Fruit fly (Drosophila melanogaster) ovary, adult (tissue): ENCODE measurements around the gene unc-119.

Source experiments
- CG17801 ChIP-seq: fragments of 200-800 bp; optimal IDR thresholded peaks from 2 replicates; lab custom pipeline; 2019; ENCODE audit warnings: missing biosample characterization, mild to moderate bottlenecking, missing genetic modification characterization, moderate library complexity; ENCODE audit not compliant: partially characterized antibody

Gene unc-119

DNA sequence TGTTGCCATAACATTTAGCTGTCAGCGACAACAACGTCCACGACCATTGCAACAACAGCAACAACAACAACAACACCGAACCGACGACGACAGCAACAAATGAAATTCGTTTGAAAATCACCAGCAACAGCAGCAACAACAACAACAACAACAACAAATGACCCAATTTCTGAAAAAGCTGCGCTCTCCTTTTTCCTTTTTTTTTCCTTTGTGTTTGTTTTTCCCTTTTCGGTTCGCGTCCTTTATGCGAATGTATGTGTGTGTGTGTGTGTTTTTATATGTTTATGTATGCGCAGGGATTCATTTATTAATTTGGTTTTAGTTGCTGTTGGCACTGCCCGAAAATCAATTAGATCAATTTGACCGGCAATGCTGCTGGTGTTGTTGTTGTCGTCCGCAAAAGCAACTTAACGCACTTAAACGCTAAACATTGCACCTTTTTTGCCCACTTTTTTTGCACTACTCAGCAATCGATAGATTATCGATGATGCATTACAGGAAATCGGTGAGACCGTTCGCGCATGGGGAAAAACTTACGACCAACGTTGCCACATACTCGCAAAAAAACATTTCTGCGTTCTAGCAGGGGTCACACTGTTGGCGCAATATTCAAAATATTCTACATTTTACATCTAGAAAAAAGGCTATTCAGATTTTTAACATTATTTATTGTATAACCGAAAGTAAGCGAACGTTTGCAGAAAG, at the start of gene unc-119:
Gene unc-119, minus strand, starts transcription at position 488 of the 705 bp plus-strand sequence.
- TF ChIP-seq CG17801, result peak; percentile 7

DNA sequence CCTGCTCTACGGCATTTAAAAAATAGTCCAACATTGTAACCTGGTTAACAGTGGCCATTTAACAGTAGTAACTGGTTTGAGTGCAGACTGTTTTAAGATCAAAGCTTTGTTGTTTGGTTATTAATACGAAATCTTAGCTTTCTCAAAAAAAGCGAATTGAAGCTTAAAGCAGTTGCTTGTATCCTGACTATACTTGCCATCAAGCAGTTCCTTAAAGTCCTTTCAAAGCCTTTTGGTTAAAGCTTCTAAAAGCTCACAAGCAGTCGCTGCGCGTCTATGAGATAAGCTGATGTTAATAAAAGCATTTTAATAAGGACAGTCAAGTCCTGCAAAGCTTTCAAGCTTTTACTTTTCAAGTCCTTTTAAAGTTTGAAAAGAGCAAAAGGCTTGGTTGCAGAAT, 49.6 kb upstream of the unc-119 start:
- TF ChIP-seq CG17801, result no peak

DNA sequence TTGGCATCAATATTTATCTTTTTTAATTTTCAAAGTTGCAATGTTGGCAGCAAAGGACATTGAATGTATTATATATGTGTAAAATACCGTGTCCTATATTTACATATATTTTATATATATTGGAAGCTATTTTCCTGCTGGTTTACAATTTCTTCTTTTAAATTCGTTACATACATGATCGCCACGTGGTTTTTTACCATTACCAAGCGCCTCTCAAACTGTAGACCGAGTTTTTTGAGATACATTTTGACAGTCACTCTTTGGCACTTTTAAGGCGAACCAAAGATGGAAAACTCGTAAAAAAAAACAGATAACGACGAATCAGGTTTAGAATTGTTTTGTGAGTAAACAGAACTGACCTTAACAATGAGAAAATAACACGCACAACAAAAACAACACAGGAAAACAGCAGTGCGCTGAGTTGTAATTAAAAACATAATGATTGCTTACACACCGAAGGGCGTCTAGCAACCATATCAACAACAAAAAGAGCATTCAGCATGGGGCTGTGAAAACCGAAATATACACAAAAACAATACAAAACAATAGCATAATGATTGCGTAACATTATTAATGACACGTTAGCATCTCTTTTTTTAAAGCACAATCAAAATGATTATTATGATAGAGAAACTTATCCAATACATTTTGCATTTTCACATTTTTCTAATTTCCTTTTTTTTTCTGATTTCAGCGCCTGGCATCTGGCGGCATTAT, 48.7 kb upstream of the unc-119 start:
- no peak for TF ChIP-seq CG17801

DNA sequence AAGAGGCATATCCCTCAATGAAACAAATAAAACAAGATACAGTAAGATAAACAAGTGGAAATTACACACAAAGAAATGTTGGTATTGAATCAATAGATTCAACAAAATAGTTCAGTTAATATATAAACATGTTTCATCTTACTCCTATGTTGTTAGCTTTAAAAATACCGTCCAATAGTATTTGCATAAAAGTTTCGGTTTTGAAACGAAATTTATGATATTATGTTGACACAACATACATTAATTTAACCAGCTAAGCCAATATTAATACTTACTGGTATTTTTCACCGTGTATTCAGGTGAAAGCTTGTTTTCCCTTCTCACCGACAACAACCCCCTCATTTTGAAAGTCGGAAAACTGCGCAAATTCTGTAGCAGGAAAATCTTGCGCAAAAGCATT, 47.4 kb upstream of the unc-119 start:
- TF ChIP-seq CG17801, result no peak

DNA sequence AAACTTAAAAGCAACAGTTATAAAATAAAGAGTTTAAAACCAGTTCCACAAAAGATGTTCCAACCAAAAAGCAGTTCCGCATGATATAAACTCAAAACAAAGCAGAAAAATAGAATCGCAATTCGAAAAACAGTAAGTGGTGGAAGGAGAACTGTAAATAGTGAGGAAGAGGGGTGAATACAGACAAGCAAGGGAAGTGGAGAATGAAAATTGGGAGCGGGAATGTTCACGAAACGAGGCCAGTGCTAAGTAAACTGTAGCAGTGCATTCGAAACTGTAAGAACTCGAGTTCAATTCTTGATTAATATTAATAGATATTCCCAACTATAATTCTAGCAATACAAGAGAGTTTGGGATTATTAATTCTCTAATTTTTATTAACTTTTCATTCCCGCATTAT, 46.9 kb upstream of the unc-119 start:
- no peak for TF ChIP-seq CG17801

DNA sequence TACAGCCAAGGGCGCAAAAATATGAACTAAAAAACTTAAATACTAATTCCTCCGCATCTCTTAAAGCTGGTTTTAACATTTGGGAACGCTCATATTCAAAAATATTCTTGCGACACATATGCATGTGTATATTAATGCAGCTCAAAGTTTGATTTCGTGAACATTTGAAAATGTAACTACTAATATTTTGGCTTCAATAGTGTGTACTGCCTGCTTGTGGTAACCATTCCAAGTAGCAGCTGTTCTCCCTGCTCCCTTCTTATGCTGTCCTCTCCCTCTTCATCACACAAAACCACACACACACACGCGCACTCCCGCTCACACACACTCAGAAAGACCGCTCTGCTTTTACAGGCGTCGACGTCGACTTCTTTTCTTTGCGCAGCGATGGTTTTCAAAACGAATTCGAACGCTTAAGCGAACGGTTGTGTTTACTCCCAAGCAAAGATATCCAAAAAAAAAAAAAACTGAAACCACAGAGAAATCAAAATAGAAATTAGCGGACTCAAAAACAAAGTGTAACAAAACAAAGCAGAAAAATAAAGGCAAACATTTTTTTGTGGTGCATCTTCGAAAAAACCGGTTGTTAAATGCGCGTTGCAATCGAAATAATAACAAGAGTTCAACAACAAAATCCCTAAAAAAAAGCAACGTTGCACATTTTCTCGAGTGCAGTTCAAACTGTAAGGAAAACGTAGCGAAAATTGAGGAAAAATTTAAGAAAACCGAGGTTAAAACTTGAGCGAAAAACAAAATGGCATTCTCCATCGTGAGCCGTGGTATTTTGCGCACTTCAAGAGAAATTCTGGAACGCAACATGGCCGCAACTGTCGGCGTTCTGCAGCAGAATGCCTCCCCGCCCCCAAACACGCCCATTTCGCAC, 46.1 kb upstream of the unc-119 start, which contains the start of gene CBP:
Gene CBP, plus strand, starts transcription at position 391 of the 883 bp plus-strand sequence.
- peak; percentile 84 for TF ChIP-seq CG17801

DNA sequence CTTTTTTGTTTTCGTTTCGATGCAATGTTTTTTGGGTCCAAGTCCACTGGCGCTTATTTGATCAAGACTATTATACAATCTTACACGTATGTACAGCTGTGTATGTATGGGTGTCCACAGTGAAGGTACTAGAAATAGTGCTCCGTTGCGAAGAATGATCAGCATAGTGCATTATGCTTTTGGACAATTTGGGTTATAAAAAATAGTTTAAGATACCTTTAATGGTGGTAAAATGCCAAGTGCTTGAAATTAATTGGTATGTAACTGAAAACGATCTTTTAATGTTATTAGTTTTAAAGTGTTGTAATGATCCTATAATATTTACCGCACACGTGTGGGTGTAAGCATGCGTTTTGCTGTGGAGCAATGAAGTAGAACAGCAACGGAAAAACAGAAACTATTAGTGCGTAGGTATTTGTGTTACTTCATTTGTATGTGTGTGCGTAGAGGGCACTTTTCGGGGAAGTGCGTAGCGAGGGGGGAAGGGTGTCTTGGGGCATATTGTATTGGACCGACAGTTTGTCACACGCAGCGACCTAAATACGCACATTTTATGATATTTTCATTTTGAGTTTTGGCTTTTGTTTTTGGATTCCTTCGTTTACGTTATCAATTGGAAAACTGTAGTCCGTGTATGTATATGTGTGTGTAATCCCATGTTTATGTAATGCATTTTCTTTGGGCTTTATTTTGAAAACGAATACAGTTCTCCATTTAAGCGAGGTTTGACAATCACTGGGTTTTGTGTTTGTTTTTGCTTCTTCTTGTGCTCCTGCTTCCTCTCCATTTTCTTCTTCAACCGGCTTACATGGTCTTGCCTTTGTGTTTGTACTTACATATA, 45.2 kb upstream of the unc-119 start:
- TF ChIP-seq CG17801, result peak; percentile 57

DNA sequence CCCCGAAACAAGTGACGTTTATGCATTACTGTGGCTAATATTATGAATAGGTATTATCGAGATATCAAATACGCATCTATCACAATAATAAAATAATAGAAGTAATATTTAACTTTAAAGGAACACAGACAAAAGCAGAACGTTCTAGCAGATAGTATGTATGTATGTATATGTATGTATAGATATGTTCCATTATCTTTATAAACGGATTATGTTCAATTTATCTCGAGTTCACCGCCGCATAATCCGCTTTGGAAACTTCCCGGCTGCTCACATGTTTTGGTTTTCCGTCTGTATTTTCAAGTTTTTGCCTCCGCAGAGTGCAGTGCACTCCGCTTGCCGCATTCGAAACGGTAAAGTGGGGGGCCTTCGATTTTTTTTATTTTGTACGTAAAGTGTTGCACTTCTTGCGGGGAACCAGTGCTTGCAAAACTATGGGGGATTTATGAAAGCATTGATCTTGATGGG, 44.5 kb upstream of the unc-119 start:
- TF ChIP-seq CG17801, result no peak

DNA sequence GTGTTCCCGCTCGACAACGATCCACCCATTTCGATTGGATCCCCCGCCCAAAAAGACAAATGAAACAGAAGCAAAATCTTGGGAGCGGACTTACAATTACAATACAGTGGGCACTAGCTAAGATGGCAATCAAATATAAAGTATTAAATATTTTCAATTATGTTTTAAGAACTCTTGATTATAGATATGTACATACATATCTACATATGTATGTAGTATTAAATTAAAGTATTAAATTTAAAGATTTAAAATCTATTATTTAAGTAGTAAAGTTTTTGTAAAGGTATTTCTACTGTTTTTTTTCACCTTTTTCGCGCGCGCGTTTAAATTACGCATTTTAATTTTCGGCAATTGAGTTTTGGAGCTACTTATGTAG, 43.7 kb upstream of the unc-119 start:
- TF ChIP-seq CG17801, result peak; percentile 83

DNA sequence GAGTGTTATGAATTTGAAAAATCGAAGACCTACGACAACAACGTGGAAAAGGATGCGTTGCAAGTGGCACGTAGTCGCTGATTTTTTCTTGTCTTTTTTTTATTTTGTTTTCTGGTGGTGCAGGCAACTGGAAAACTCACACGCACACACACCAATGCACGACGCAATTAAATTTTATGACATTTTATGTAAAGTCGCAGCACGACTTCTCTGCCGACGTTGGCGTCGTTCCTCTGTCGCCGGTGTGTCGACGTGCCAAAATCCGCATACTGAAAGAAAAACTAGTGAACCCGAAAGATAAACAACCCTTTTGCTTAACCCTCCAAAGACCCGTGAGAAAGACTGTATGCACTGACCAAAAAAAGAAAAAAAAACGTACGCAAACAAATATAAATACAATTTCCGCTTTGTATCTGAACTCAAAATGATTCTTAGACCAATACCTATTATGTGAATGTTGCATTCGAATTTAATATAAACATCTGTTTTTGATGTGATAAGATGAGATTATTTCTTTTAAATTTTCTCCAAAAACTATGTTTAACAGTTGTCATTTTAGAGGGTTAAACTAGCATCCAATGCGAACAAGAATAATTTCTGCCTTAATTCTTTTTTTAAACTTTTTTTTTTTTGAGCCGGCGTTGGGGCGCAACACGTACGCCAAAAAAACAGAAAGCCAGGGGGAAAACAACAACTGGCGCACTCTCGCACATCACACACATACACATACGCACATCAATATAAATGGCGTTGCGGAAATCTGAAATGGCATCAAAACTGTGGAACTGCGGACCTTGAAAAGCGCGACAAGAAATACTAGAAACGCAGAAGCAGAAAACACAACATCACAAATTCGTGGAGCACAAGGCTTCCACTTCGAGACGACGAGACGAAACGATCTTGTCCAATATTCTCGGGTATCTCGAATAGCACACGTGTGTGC, 43.0 kb upstream of the unc-119 start:
- TF ChIP-seq CG17801, result peak; percentile 32

DNA sequence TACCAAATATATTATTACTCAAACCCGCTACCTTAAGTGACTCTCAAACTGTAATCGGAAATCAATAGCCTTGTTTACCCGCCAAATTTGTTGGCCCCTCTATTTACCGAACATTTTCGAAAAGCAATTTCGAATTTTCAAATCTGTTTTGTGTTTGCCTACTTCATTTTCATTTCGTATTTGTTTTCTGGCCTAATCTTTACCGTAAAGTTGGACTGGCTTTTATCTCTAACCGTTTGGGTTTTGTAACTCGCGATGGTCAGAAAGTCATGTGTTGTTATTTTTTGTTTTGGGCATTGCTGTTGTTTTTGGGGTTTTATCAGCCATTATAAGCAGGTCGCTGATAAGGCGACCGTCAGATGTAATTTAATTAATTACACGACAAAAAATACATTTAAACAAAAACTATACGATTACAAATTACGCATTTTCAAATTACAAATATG, 42.2 kb upstream of the unc-119 start:
- TF ChIP-seq CG17801, result no peak

DNA sequence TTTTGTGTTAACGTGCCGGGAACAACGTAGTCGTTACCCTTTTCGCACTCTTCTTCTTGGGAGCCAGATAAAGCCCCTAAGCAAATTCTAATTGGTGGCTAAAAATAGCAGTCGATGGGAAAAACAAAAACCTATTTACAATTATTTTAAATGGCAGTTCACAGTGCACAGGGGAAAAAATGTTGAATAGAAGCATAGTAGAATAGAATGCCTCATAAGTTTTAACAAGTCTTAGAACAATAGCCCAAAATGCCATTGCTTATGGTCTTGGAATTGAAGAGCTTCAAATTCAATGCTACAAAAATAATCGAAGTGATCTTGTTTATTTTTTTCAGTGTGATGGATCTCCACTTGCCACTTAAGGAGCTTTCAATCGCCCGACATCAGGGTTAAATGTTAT, 41.4 kb upstream of the unc-119 start:
- TF ChIP-seq CG17801, result no peak

DNA sequence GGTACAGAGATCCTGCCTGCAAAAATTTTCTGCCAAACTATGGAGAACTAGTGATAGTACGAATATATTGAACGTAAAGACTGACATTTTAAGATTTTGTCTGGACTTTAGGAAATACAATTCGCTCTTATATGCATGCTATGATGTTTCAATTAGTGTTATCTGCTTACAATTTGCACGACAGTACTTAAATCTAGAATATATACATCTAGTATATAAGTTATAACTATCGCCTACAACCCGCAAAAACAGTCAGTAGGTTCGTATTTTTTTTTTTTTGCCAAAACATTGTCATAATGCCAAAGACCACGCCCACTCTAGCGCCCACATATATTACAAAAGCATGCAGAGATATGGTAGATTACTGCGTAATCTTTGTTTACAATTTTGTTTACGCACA, 41.0 kb upstream of the unc-119 start, which contains the start of gene CG42780:
Gene CG42780, minus strand, starts transcription at position 101 of the 400 bp plus-strand sequence.
- no peak for TF ChIP-seq CG17801

DNA sequence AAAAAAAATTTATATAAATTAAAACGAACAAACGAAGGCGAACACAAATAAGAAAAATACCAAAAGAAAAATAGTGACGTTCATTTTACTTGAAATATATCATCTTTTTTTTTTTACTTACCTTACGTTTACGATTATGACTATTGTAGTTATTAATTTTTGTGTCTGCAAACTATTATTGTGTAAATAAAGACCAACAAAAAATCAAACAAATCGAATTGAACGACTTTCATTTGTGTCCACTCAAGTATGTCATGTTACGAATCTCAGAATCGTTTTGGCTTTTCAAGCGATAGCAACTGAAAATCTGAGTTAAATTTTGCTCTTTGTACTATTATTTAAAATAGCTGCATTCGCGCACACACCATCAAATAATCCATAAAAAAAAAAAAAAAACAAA, 37.6 kb upstream of the unc-119 start, which contains the start of gene Acsf3:
Gene Acsf3, plus strand, starts transcription at position 301 of the 400 bp plus-strand sequence.
- no peak for TF ChIP-seq CG17801
